Fruit fly (Drosophila melanogaster): ENCODE data around the gene CG16903.

The CG16903 gene

DNA sequence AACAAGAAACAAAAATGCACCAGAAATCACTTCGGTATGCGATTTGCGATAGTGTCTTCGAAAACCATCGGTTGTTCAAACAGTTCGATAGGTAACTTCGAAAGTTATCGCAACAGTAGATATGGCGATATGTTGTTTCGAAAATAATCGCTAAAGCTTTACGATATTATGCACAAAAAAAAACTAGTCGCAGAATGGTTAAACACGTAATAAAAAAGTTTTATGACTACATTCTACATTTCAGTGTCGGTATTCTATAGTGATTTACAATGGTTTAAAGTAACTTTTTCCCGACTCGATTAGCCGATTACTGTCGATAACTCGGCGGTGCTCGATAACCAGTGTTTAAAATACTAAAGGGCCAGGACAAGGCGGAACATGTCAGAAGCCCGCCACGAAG, 15.1 kb downstream of the CG16903 start, which contains the start of gene CG4281:
Gene CG4281, minus strand, starts transcription at position 70 of the 400 bp plus-strand sequence.
- TF ChIP-seq noc (tag; optimal IDR thresholded peaks at IDR 0.05), result no peak

- TF ChIP-seq noc (tag; optimal IDR thresholded peaks at IDR 0.05), result no peak
Observed at dm6 chrX:2061849-2062248, 18.4 kb downstream of the CG16903 start, which contains the start of gene Sik2. TSS of gene Sik2 (minus strand) at chrX:2061915.

DNA sequence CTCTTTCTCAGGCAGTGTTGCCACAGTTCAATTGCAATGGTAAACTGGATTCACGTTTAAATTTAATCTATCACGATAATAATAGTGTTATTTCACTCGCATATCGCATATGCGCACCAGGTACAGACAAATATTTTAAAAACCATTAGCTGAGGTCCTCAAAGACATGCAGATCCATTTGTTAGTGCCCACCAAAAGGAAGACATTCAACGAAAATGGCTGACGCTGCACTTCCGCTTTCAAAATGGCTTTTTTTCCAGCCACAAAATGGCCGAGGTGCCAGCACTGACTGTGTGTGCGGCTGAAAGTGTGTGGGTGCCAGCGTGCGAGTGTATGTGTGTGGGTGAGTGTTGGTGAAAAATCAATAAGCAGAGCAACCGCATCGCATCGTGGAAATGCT, 19.1 kb downstream of the CG16903 start:
- TF ChIP-seq noc (tag; optimal IDR thresholded peaks at IDR 0.05), result no peak

DNA sequence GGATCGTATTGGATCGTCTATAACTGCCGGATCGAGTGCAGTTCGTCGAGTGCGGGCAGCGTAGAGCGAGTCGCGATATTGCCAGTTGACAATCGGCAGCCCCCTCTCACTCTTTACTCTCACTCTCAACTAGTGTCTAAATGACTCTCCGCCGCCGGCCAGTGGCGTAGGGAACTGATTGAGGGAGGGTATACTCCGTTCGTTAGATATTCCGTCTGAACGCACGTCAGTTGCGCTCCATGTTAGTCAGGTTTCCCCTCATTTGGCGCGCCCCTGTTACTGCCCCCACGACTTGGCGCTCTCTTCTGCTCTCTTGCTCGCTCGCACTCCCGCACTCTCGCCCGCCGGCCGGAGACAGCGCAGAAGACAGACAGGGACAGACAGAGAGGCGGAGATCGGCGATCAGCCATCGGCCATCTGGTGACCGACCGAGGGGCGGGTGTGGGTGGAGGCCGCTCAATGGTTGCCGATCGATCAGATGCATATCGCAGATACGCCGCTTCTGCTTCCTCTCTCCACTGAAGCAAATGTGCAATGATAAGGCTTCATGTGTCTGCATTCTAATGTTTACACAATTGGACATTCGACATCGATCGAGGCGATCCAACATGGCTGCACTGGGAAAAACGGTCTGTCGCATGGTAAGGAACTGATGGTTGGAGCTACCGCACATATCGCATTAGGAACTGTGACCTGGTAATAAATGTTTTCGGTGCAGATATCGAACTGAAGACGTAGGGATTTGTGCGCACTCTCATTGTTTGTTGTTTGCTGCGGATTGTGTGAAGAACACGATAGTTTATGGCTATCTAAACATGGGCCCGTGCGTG, 29.9 kb downstream of the CG16903 start, which contains the start of gene moody:
Gene moody, minus strand, starts transcription at position 51 of the 830 bp plus-strand sequence.
- TF ChIP-seq noc (tag; optimal IDR thresholded peaks at IDR 0.05), result peak; percentile 96

dm6 chrX:2048778-2049686, 31.2 kb downstream of the CG16903 start:
- TF ChIP-seq noc (tag; optimal IDR thresholded peaks at IDR 0.05), result peak; percentile 30

- no peak for TF ChIP-seq noc (tag; optimal IDR thresholded peaks at IDR 0.05)
Observed at dm6 chrX:2043660-2044397, 36.4 kb downstream of the CG16903 start, which contains the start of gene CG4325. TSS of gene CG4325 (minus strand) at chrX:2043818.

dm6 chrX:2041981-2042847, 38.0 kb downstream of the CG16903 start, which contains the start of the genes Actn and usp:
TSS of gene Actn (minus strand) at chrX:2042311.
TSS of gene usp (minus strand) at chrX:2042311.
- no peak for TF ChIP-seq noc (tag; optimal IDR thresholded peaks at IDR 0.05)

DNA sequence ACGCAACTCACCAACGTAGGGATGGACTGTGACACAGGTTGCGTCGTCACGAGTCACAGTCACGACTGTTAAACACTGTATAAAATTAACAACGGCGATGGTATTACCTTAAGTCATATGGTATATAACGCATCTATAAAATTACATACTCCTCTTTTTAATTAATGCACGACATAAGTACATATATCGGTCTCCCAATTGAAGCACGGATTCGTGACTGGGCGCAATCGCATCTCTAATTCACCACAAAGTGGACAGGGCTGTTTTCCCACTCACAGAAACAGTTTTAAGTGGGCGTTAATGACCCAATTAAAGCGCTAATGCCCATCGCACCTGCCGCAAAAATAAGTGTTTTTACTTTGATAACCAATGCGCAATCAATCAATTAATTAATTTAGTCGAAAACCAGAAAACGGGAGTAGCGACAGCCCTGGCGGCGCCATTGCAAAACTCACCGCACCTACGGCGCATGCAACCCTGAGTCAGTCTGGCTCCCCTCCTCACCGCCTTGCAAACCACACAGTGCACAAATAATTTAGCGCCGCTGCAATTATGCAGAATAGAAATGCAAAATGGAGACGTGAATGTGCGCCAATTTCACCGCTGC, 38.8 kb downstream of the CG16903 start, which contains the start of gene CG4313:
Gene CG4313, plus strand, starts transcription at position 557 of the 607 bp plus-strand sequence.
- TF ChIP-seq noc (tag; optimal IDR thresholded peaks at IDR 0.05), result peak; percentile 65

DNA sequence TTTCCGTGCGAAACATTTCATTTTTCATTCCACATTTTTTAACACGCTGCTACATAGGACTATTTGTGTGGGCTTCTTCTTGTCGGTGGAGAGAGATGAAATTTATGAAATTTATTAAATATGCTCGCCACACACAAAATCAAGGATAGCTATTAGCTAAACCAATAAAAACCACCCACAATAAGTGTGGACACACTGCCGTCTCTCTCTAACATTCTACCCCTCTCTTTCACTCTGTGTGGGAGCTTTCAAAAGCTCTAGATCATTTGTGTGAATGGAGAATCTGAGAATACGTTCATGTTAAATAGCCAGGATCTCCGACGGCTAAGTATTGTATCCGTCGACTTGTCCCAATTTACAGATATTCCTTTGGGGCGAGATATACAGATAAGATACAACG, 42.6 kb downstream of the CG16903 start:
- TF ChIP-seq noc (tag; optimal IDR thresholded peaks at IDR 0.05), result no peak

dm6 chrX:2036800-2037488, 43.3 kb downstream of the CG16903 start:
- TF ChIP-seq noc (tag; optimal IDR thresholded peaks at IDR 0.05), result peak; percentile 8

DNA sequence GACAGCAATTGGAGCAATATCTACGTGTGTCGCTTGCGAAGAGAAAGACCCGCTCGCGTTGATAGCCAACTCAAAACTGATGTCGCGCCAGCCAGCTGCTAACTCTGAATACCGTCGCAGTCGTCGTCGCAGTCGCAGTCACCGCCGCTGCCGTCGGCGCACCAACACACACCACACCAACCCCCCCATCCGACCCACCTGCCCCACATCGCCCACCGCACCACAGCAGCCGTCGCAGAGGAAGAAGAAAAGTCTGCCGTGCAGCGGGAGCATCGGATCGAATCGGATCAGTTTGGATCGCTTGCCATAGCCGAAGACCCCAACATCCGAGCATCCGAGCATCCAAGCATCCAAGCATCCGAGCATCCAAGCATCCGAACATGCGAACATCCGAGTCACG, 43.8 kb downstream of the CG16903 start:
- no peak for TF ChIP-seq noc (tag; optimal IDR thresholded peaks at IDR 0.05)

- no peak for TF ChIP-seq noc (tag; optimal IDR thresholded peaks at IDR 0.05)
Observed at dm6 chrX:2032821-2033436, 47.3 kb downstream of the CG16903 start.

Measured in whole organism, larva.